Fruit fly (Drosophila melanogaster): ENCODE data around the gene mgr.

The mgr gene

dm6 chr3R:11409667-11410137 is at the start of gene mgr, which contains the start of gene Irbp:
Gene mgr, minus strand, starts transcription at chr3R:11409875.
Gene Irbp, plus strand, starts transcription at chr3R:11410047.
- TF ChIP-seq CG13204 (GFP tag; optimal IDR thresholded peaks at IDR 0.05) (no peak), CG9948 (tag; optimal IDR thresholded peaks at IDR 0.05) (peak; percentile 83), CG12605 (GFP tag; IDR thresholded peaks at IDR 0.05) (no peak; the same call in 1 of the 2 replicates), CG8159 (tag; optimal IDR thresholded peaks at IDR 0.05) (peak; percentile 86), Ets98B (GFP tag; IDR thresholded peaks at IDR 0.05) (peak; percentile 92), Pif1A (GFP tag; optimal IDR thresholded peaks at IDR 0.05) (no peak), CG14655 (GFP tag; optimal IDR thresholded peaks at IDR 0.05) (no peak), gl (tag; optimal IDR thresholded peaks at IDR 0.05) (peak; percentile 37), CG8301 (tag; optimal IDR thresholded peaks at IDR 0.05) (no peak), Snoo (tag; optimal IDR thresholded peaks at IDR 0.05) (no peak), EcR (GFP tag; optimal IDR thresholded peaks at IDR 0.05) (no peak), CG32121 (GFP tag; IDR thresholded peaks at IDR 0.05) (peak; percentile 93), fd96Ca (GFP tag; IDR thresholded peaks at IDR 0.05) (peak; percentile 93), CG34367 (tag; optimal IDR thresholded peaks at IDR 0.05) (peak; percentile 78), D1 (tag; optimal IDR thresholded peaks at IDR 0.05) (no peak), rn (GFP tag; IDR thresholded peaks at IDR 0.05) (peak; percentile 82), CG10348 (GFP tag; IDR thresholded peaks at IDR 0.05) (peak; percentile 18; the same call in 1 of the 2 replicates), CG17806 (tag; optimal IDR thresholded peaks at IDR 0.05) (peak; percentile 86), CG15710 (tag; optimal IDR thresholded peaks at IDR 0.05) (peak; percentile 88), CG4496 (GFP tag; IDR thresholded peaks at IDR 0.05) (peak; percentile 88), Pif1B (GFP tag; optimal IDR thresholded peaks at IDR 0.05) (no peak)

dm6 chr3R:11458851-11459175 is 49.1 kb upstream of the mgr start:
- TF ChIP-seq CG10348 (GFP tag; IDR thresholded peaks at IDR 0.05) = no peak
- no peak for TF ChIP-seq CG15710 (tag; optimal IDR thresholded peaks at IDR 0.05)
- no peak for TF ChIP-seq gl (tag; optimal IDR thresholded peaks at IDR 0.05)
- no peak for TF ChIP-seq CG13204 (GFP tag; optimal IDR thresholded peaks at IDR 0.05)
- TF ChIP-seq Snoo (tag; optimal IDR thresholded peaks at IDR 0.05) = no peak

- TF ChIP-seq CG4496 (GFP tag; IDR thresholded peaks at IDR 0.05) = no peak
- TF ChIP-seq fd96Ca (GFP tag; IDR thresholded peaks at IDR 0.05) = 0 out of 3 replicates have a peak, but pooled peaks have one; percentile 16
These were observed 48.6 kb upstream of the mgr start for dm6 chr3R:11458022-11458850.

dm6 chr3R:11457286-11457685 is 47.6 kb upstream of the mgr start:
- TF ChIP-seq CG8159 (tag; optimal IDR thresholded peaks at IDR 0.05) = no peak
- TF ChIP-seq gl (tag; optimal IDR thresholded peaks at IDR 0.05) = no peak
- TF ChIP-seq D1 (tag; optimal IDR thresholded peaks at IDR 0.05) = no peak
- no peak for TF ChIP-seq Ets98B (GFP tag; IDR thresholded peaks at IDR 0.05)
- no peak for TF ChIP-seq CG32121 (GFP tag; IDR thresholded peaks at IDR 0.05)
- no peak for TF ChIP-seq CG13204 (GFP tag; optimal IDR thresholded peaks at IDR 0.05)
- no peak for TF ChIP-seq CG15710 (tag; optimal IDR thresholded peaks at IDR 0.05)
- TF ChIP-seq CG8301 (tag; optimal IDR thresholded peaks at IDR 0.05) = no peak
- no peak for TF ChIP-seq fd96Ca (GFP tag; IDR thresholded peaks at IDR 0.05)
- TF ChIP-seq Pif1A (GFP tag; optimal IDR thresholded peaks at IDR 0.05) = no peak
- TF ChIP-seq CG12605 (GFP tag; IDR thresholded peaks at IDR 0.05) = no peak
- no peak for TF ChIP-seq CG10348 (GFP tag; IDR thresholded peaks at IDR 0.05)
- TF ChIP-seq rn (GFP tag; IDR thresholded peaks at IDR 0.05) = no peak
- TF ChIP-seq CG14655 (GFP tag; optimal IDR thresholded peaks at IDR 0.05) = no peak
- no peak for TF ChIP-seq EcR (GFP tag; optimal IDR thresholded peaks at IDR 0.05)
- TF ChIP-seq CG34367 (tag; optimal IDR thresholded peaks at IDR 0.05) = no peak
- TF ChIP-seq Pif1B (GFP tag; optimal IDR thresholded peaks at IDR 0.05) = no peak
- no peak for TF ChIP-seq CG17806 (tag; optimal IDR thresholded peaks at IDR 0.05)
- TF ChIP-seq CG4496 (GFP tag; IDR thresholded peaks at IDR 0.05) = no peak

- TF ChIP-seq CG15710 (tag; optimal IDR thresholded peaks at IDR 0.05) (peak; percentile 28), Snoo (tag; optimal IDR thresholded peaks at IDR 0.05) (peak; percentile 58), CG12605 (GFP tag; IDR thresholded peaks at IDR 0.05) (no peak), CG8159 (tag; optimal IDR thresholded peaks at IDR 0.05) (peak; percentile 39), Pif1A (GFP tag; optimal IDR thresholded peaks at IDR 0.05) (peak; percentile 36)
These were observed 46.9 kb upstream of the mgr start for dm6 chr3R:11456539-11456938.

dm6 chr3R:11454210-11454904 is 44.7 kb upstream of the mgr start:
- TF ChIP-seq CG4496 (GFP tag; IDR thresholded peaks at IDR 0.05) (peak; percentile 45; the same call in 1 of the 3 replicates), CG10348 (GFP tag; IDR thresholded peaks at IDR 0.05) (peak; percentile 28; the same call in 1 of the 2 replicates), EcR (GFP tag; optimal IDR thresholded peaks at IDR 0.05) (no peak), CG14655 (GFP tag; optimal IDR thresholded peaks at IDR 0.05) (peak; percentile 37), CG15710 (tag; optimal IDR thresholded peaks at IDR 0.05) (no peak), Snoo (tag; optimal IDR thresholded peaks at IDR 0.05) (peak; percentile 64), Pif1A (GFP tag; optimal IDR thresholded peaks at IDR 0.05) (peak; percentile 32), rn (GFP tag; IDR thresholded peaks at IDR 0.05) (no peak), D1 (tag; optimal IDR thresholded peaks at IDR 0.05) (no peak), CG32121 (GFP tag; IDR thresholded peaks at IDR 0.05) (peak; percentile 48), Pif1B (GFP tag; optimal IDR thresholded peaks at IDR 0.05) (peak; percentile 7), CG17806 (tag; optimal IDR thresholded peaks at IDR 0.05) (peak; percentile 9), CG13204 (GFP tag; optimal IDR thresholded peaks at IDR 0.05) (no peak), CG8301 (tag; optimal IDR thresholded peaks at IDR 0.05) (no peak), CG12605 (GFP tag; IDR thresholded peaks at IDR 0.05) (no peak), fd96Ca (GFP tag; IDR thresholded peaks at IDR 0.05) (0 out of 3 replicates have a peak, but pooled peaks have one; percentile 38), CG8159 (tag; optimal IDR thresholded peaks at IDR 0.05) (peak; percentile 24), Ets98B (GFP tag; IDR thresholded peaks at IDR 0.05) (no peak), CG9948 (tag; optimal IDR thresholded peaks at IDR 0.05) (peak; percentile 26), gl (tag; optimal IDR thresholded peaks at IDR 0.05) (no peak), CG34367 (tag; optimal IDR thresholded peaks at IDR 0.05) (no peak)

Data from whole organism, pupa.